Fruit fly (Drosophila melanogaster): ENCODE measurements around the gene CG43232.
A peak's percentile ranks its signal among the peaks of the same experiment; 100 is the strongest.

The CG43232 gene

DNA sequence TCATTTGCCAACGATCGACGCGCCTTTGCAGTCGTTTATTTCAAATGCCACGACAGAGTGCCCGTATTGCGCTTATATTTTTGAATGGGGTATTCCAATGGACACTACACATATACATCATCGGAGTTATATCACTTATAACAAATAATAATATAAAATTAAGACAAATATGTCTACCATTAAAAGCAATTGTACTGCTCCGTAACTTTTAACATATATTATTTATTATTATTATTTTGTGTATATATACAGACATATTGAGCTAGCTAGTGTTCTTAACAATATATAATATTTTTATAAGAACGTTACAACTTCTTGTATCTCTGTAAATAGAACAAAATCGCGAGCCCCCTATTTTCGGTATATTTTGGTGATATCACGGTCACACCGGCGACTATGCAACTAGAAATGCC lies 32.1 kb downstream of the CG43232 start, which contains the start of the genes sip2 and Coprox (continued):
- TF ChIP-seq CG10543 (GFP tag; optimal IDR thresholded peaks at IDR 0.05) (peak; percentile 68), CG3065 (GFP tag; optimal IDR thresholded peaks at IDR 0.05) (no peak), kay (GFP tag; optimal IDR thresholded peaks at IDR 0.05) (peak; percentile 31), HmgZ (tag; optimal IDR thresholded peaks at IDR 0.05) (peak; percentile 60), CG10565 (GFP tag; optimal IDR thresholded peaks at IDR 0.05) (no peak), ash1 (GFP tag; optimal IDR thresholded peaks at IDR 0.05) (no peak), CG34422 (GFP tag; IDR thresholded peaks at IDR 0.05) (0 out of 3 replicates have a peak, but pooled peaks have one; percentile 21), CG16813 (GFP tag; IDR thresholded peaks at IDR 0.05; ENCODE audit: partially characterized antibody) (no peak), gem (tag; optimal IDR thresholded peaks at IDR 0.05) (peak; percentile 87), CG6683 (GFP tag; optimal IDR thresholded peaks at IDR 0.05) (peak; percentile 36), Hsf (GFP tag; optimal IDR thresholded peaks at IDR 0.05) (no peak), Dp (GFP tag; optimal IDR thresholded peaks at IDR 0.05) (peak; percentile 87), E2f1 (GFP tag; IDR thresholded peaks at IDR 0.05) (peak; percentile 41), CG17802 (tag; optimal IDR thresholded peaks at IDR 0.05) (peak; percentile 29), mirr (GFP tag; optimal IDR thresholded peaks at IDR 0.05) (no peak), CG30020 (tag; optimal IDR thresholded peaks at IDR 0.05) (peak; percentile 93), CG8359 (GFP tag; optimal IDR thresholded peaks at IDR 0.05; ENCODE audit: borderline replicate concordance) (no peak), CG3995 (GFP tag; optimal IDR thresholded peaks at IDR 0.05) (peak; percentile 62), chif (GFP tag; optimal IDR thresholded peaks at IDR 0.05) (no peak), Deaf1 (tag; optimal IDR thresholded peaks at IDR 0.05) (no peak), CG18619 (GFP tag; optimal IDR thresholded peaks at IDR 0.05) (peak; percentile 56), Lim3 (GFP tag; IDR thresholded peaks at IDR 0.05) (no peak), CG16863 (GFP tag; optimal IDR thresholded peaks at IDR 0.05) (no peak), CG11723 (GFP tag; optimal IDR thresholded peaks at IDR 0.05) (no peak), CG1024 (GFP tag; IDR thresholded peaks at IDR 0.05) (no peak), Dref (GFP tag; IDR thresholded peaks at IDR 0.05) (no peak), CG6689 (GFP tag; IDR thresholded peaks at IDR 0.05) (peak; percentile 69), CG15696 (tag; optimal IDR thresholded peaks at IDR 0.05) (peak; percentile 76), CG30403 (GFP tag; optimal IDR thresholded peaks at IDR 0.05) (peak; percentile 71), dan (GFP tag; IDR thresholded peaks at IDR 0.05) (no peak), CG6765 (GFP tag; optimal IDR thresholded peaks at IDR 0.05) (no peak), Mrtf (GFP tag; IDR thresholded peaks at IDR 0.05) (no peak; the same call in 2 of the 3 replicates), CG13424 (tag; optimal IDR thresholded peaks at IDR 0.05) (peak; percentile 84), CG14710 (tag; optimal IDR thresholded peaks at IDR 0.05) (peak; percentile 89), chm (GFP tag; IDR thresholded peaks at IDR 0.05) (no peak), CG18011 (GFP tag; optimal IDR thresholded peaks at IDR 0.05) (peak; percentile 52), crc (GFP tag; optimal IDR thresholded peaks at IDR 0.05) (no peak), ERR (GFP tag; optimal IDR thresholded peaks at IDR 0.05) (no peak), pzg (GFP tag; optimal IDR thresholded peaks at IDR 0.05) (peak; percentile 39), Bdp1 (GFP tag; optimal IDR thresholded peaks at IDR 0.05) (no peak), CG11093 (GFP tag; IDR thresholded peaks at IDR 0.05) (no peak), toy (GFP tag; IDR thresholded peaks at IDR 0.05) (no peak), Opbp (GFP tag; IDR thresholded peaks at IDR 0.05; ENCODE audit: partially characterized antibody) (no peak), sens (GFP tag) (peak; percentile 62), CG12219 (GFP tag; optimal IDR thresholded peaks at IDR 0.05) (peak; percentile 11), CG43689 (GFP tag; IDR thresholded peaks at IDR 0.05) (no peak), Dip2 (GFP tag; IDR thresholded peaks at IDR 0.05) (no peak), Neu2 (GFP tag; optimal IDR thresholded peaks at IDR 0.05; ENCODE audit: borderline replicate concordance) (no peak), CG6813 (GFP tag; optimal IDR thresholded peaks at IDR 0.05) (no peak), Vsx1 (GFP tag; optimal IDR thresholded peaks at IDR 0.05) (no peak), gce (GFP tag; IDR thresholded peaks at IDR 0.05) (no peak)
